Worm (Caenorhabditis elegans) whole organism, L4 larva: ENCODE results near the gene F46H5.2.

Experiments used
- aha-1 ChIP-seq: fragments of 150-350 bp; peaks from one replicate; lab custom pipeline; 2014; ENCODE audit warnings: missing biosample characterization, missing genetic modification characterization
- ceh-28 ChIP-seq: fragments of 150-350 bp; optimal IDR thresholded peaks from 2 replicates; lab custom pipeline; 2014; ENCODE audit warnings: missing biosample characterization, missing genetic modification reagents, missing genetic modification characterization
- ceh-82 ChIP-seq: sonication (generic microtip); optimal IDR thresholded peaks from 2 replicates; lab custom pipeline; 2017; ENCODE audit warnings: missing biosample characterization, missing genetic modification characterization
- lim-7 ChIP-seq: fragments of 200-800 bp; sonication (Bioruptor generic); IDR thresholded peaks from 2 replicates; pipeline ENCODE4 v1.3.6; 2022; ENCODE audit warnings: missing genetic modification characterization, missing compliant biosample characterization
- mdt-29 ChIP-seq: fragments of 200-800 bp; sonication (Bioruptor generic); IDR thresholded peaks from 2 replicates; pipeline ENCODE4 v1.3.6; 2022; ENCODE audit warnings: missing genetic modification reagents, missing genetic modification characterization, missing compliant biosample characterization
- nhr-77 ChIP-seq: fragments of 150-350 bp; optimal IDR thresholded peaks from 2 replicates; lab custom pipeline; 2014; ENCODE audit warnings: missing biosample characterization, missing genetic modification characterization
- snpc-4 ChIP-seq: fragments of 150-350 bp; optimal IDR thresholded peaks from 2 replicates; lab custom pipeline; 2014; ENCODE audit warnings: missing biosample characterization, missing genetic modification characterization
- unc-130 ChIP-seq: sonication (generic microtip); optimal IDR thresholded peaks from 2 replicates; lab custom pipeline; 2016; ENCODE audit warnings: missing genetic modification reagents, missing genetic modification characterization, missing compliant biosample characterization
- unc-62 ChIP-seq, 3 experiments: fragments of 150-350 bp in 1 of 3; sonication (generic microtip); optimal IDR thresholded peaks in 2 of 3; peaks in 1 of 3; 1 replicate in 1 of 3; 2 replicates in 2 of 3; lab custom pipeline; 2014 to 2017; ENCODE audit warnings: missing biosample characterization in 3 of 3, missing genetic modification characterization in 3 of 3, missing genetic modification reagents in 3 of 3, missing genotype in 1 of 3
- zag-1 ChIP-seq: fragments of 150-350 bp; optimal IDR thresholded peaks from 2 replicates; lab custom pipeline; 2014; ENCODE audit warnings: missing biosample characterization, missing genetic modification characterization
- zip-11 ChIP-seq: fragments of 200-800 bp; sonication (Bioruptor generic); IDR thresholded peaks from 2 replicates; pipeline ENCODE4 v1.3.6; 2022; ENCODE audit warnings: missing genetic modification characterization, missing compliant biosample characterization
- ztf-11 ChIP-seq: fragments of 150-350 bp; optimal IDR thresholded peaks from 2 replicates; lab custom pipeline; 2014; ENCODE audit warnings: missing biosample characterization, missing genetic modification characterization

DNA sequence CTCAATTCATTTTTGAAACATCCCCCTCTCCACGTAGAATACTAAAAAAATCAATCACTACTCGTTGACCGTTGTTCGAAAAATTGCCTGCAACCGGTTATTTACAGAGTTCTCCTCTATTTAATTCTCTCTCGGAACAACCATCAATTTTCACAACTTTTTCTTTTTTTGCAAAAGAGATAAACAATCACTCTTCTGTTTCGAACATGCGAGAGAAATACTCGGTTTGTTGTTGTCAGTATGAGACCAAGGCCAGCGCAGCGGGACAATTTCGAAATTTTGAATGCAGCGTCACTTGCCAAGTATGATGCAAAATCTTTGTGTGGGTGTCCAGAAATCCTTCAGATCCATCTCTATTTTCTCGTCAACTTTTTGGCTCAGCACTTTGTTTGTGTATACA, 35.1 kb upstream of the F46H5.2 start:
- TF ChIP-seq ceh-28 (tag; lab: Kevin White, UChicago) (no peak), zag-1 (tag; lab: Kevin White, UChicago) (no peak), zip-11 (GFP tag; lab: Robert Waterston, UW) (no peak), ztf-11 (tag; lab: Kevin White, UChicago) (no peak), mdt-29 (GFP tag; lab: Robert Waterston, UW) (no peak), aha-1 (tag; lab: Kevin White, UChicago) (peak; percentile 73), ceh-82 (no peak), nhr-77 (tag; lab: Kevin White, UChicago) (no peak), unc-62 (GFP tag; optimal IDR thresholded peaks at IDR 0.05 in 1 of 2; lab: Kevin White, UChicago) (peak in 1 of 2 experiments; percentile 68), unc-62 (tag; optimal IDR thresholded peaks at IDR 0.05; lab: Kevin White, UChicago) (no peak), snpc-4 (tag; lab: Kevin White, UChicago) (no peak), unc-130 (GFP tag; lab: Kevin White, UChicago) (no peak), lim-7 (no peak)
